Fruit fly (Drosophila melanogaster) whole organism, embryonic: ENCODE data around the gene CG6067.
A peak's percentile ranks its signal among the peaks of the same experiment; 100 is the strongest.

Source experiments
- CG11723 ChIP-seq: fragments of 200-800 bp; sonication (Bioruptor generic); optimal IDR thresholded peaks from 2 replicates; lab custom pipeline; 2017; ENCODE audit warnings: missing biosample characterization, mild to moderate bottlenecking, missing genetic modification characterization
- CG12071 ChIP-seq: fragments of 200-800 bp; sonication (Bioruptor generic); optimal IDR thresholded peaks from 3 replicates; lab custom pipeline; 2018; ENCODE audit warnings: missing biosample characterization, mild to moderate bottlenecking, missing genetic modification characterization
- CG13424 ChIP-seq: fragments of 200-800 bp; sonication (Bioruptor generic); optimal IDR thresholded peaks from 2 replicates; lab custom pipeline; 2019; ENCODE audit warnings: missing biosample characterization, mild to moderate bottlenecking, missing genetic modification characterization, moderate library complexity
- CG13624 ChIP-seq: fragments of 200-800 bp; sonication (Bioruptor generic); optimal IDR thresholded peaks from 2 replicates; lab custom pipeline; 2016; ENCODE audit warnings: missing biosample characterization, missing genetic modification characterization
- CG1602 ChIP-seq: fragments of 200-800 bp; sonication (Bioruptor generic); optimal IDR thresholded peaks from 3 replicates; lab custom pipeline; 2016; ENCODE audit warnings: missing biosample characterization, missing genetic modification characterization
- CG16815 ChIP-seq: fragments of 200-800 bp; sonication (Bioruptor generic); optimal IDR thresholded peaks from 3 replicates; lab custom pipeline; 2017; ENCODE audit warnings: missing biosample characterization, mild to moderate bottlenecking, missing genetic modification characterization
- CG30403 ChIP-seq: fragments of 200-800 bp; sonication (Bioruptor generic); optimal IDR thresholded peaks from 3 replicates; lab custom pipeline; 2016; ENCODE audit warnings: missing biosample characterization, missing genetic modification characterization
- CG33557 ChIP-seq: fragments of 200-800 bp; sonication (Bioruptor generic); optimal IDR thresholded peaks from 2 replicates; lab custom pipeline; 2019; ENCODE audit warnings: missing biosample characterization, mild to moderate bottlenecking, missing genetic modification characterization, moderate library complexity
- CG34422 ChIP-seq: fragments of 200-800 bp; sonication (Bioruptor generic); IDR thresholded peaks from 3 replicates; pipeline ENCODE4 v1.3.6; 2022; ENCODE audit warnings: missing biosample characterization, missing genetic modification characterization
- CG4617 ChIP-seq: fragments of 200-800 bp; sonication (Bioruptor generic); optimal IDR thresholded peaks from 3 replicates; lab custom pipeline; 2016; ENCODE audit warnings: missing biosample characterization, missing genetic modification characterization, borderline replicate concordance
- CG4730 ChIP-seq: fragments of 200-800 bp; sonication (Bioruptor generic); IDR thresholded peaks from 2 replicates; pipeline ENCODE4 v1.3.6; 2022; ENCODE audit warnings: missing biosample characterization, missing genetic modification characterization
- CG6791 ChIP-seq: fragments of 200-800 bp; sonication (Bioruptor generic); IDR thresholded peaks from 3 replicates; pipeline ENCODE4 v1.3.6; 2022; ENCODE audit warnings: missing biosample characterization, missing genetic modification characterization; ENCODE audit not compliant: partially characterized antibody
- CG7372 ChIP-seq: fragments of 200-800 bp; sonication (Bioruptor generic); IDR thresholded peaks from 2 replicates; pipeline ENCODE4 v1.3.6; 2022; ENCODE audit warnings: missing biosample characterization, missing genetic modification characterization
- CG8359 ChIP-seq: fragments of 200-800 bp; sonication (Bioruptor generic); optimal IDR thresholded peaks from 2 replicates; lab custom pipeline; 2017; ENCODE audit warnings: missing biosample characterization, mild to moderate bottlenecking, missing genetic modification characterization, borderline replicate concordance
- CG8388 ChIP-seq: fragments of 200-800 bp; sonication (Bioruptor generic); optimal IDR thresholded peaks from 2 replicates; lab custom pipeline; 2019; ENCODE audit warnings: missing biosample characterization, mild to moderate bottlenecking, missing genetic modification characterization, moderate library complexity
- CG8478 ChIP-seq: fragments of >200 bp; optimal IDR thresholded peaks from 2 replicates; lab custom pipeline; 2018
- Chrac-16 ChIP-seq: fragments of 200-800 bp; sonication (Bioruptor generic); optimal IDR thresholded peaks from 3 replicates; lab custom pipeline; 2016; ENCODE audit warnings: missing biosample characterization, missing genetic modification characterization
- D19B ChIP-seq: fragments of 200-800 bp; sonication (Bioruptor generic); optimal IDR thresholded peaks from 2 replicates; lab custom pipeline; 2017; ENCODE audit warnings: missing biosample characterization, mild to moderate bottlenecking, missing genetic modification characterization
- Dip3 ChIP-seq: fragments of 200-800 bp; sonication (Bioruptor generic); optimal IDR thresholded peaks from 3 replicates; lab custom pipeline; 2016; ENCODE audit warnings: missing biosample characterization, missing genetic modification characterization
- Ets65A ChIP-seq: fragments of 200-800 bp; sonication (Bioruptor generic); peaks from one replicate; lab custom pipeline; 2016; ENCODE audit warnings: missing biosample characterization, missing genetic modification characterization
- HHEX ChIP-seq: fragments of 200-800 bp; sonication (Bioruptor generic); optimal IDR thresholded peaks from 3 replicates; lab custom pipeline; 2017; ENCODE audit warnings: missing biosample characterization, mild to moderate bottlenecking, missing genetic modification characterization, missing genetic modification reagents
- HLH4C ChIP-seq: fragments of 200-800 bp; sonication (Bioruptor generic); IDR thresholded peaks from 3 replicates; pipeline ENCODE4 v1.3.6; 2022; ENCODE audit warnings: missing biosample characterization, missing genetic modification characterization; ENCODE audit not compliant: partially characterized antibody
- HLH54F ChIP-seq: fragments of 200-800 bp; sonication (Bioruptor generic); optimal IDR thresholded peaks from 3 replicates; lab custom pipeline; 2016; ENCODE audit warnings: missing biosample characterization, missing genetic modification characterization
- Hmr ChIP-seq: fragments of 200-800 bp; sonication (Bioruptor generic); optimal IDR thresholded peaks from 3 replicates; lab custom pipeline; 2017; ENCODE audit warnings: mild to moderate bottlenecking, missing biosample characterization, missing genetic modification reagents, missing genetic modification characterization
- MTF-1 ChIP-seq: fragments of 200-800 bp; sonication (Bioruptor generic); optimal IDR thresholded peaks from 2 replicates; lab custom pipeline; 2018; ENCODE audit warnings: missing biosample characterization, mild to moderate bottlenecking, missing genetic modification characterization, borderline replicate concordance
- NC2β ChIP-seq: fragments of 200-800 bp; sonication (Bioruptor generic); optimal IDR thresholded peaks from 2 replicates; lab custom pipeline; 2016; ENCODE audit warnings: missing biosample characterization, missing genetic modification characterization
- Nf-YA ChIP-seq: fragments of 200-800 bp; sonication (Bioruptor generic); IDR thresholded peaks from 2 replicates; pipeline ENCODE4 v1.3.6; 2022; ENCODE audit warnings: missing biosample characterization, missing genetic modification characterization
- Opbp ChIP-seq: fragments of 200-800 bp; sonication (Bioruptor generic); IDR thresholded peaks from 3 replicates; pipeline ENCODE4 v1.3.6; 2022; ENCODE audit warnings: missing biosample characterization, missing genetic modification characterization; ENCODE audit not compliant: partially characterized antibody
- Scr ChIP-seq: fragments of 200-800 bp; sonication (Bioruptor generic); IDR thresholded peaks from 2 replicates; pipeline ENCODE4 v1.3.6; 2022; ENCODE audit warnings: missing biosample characterization, missing genetic modification characterization; ENCODE audit not compliant: partially characterized antibody
- Tbp ChIP-seq: fragments of >200 bp; optimal IDR thresholded peaks from 2 replicates; lab custom pipeline; 2018; ENCODE audit warnings: missing biosample characterization, missing genetic modification characterization
- Xrp1 ChIP-seq: fragments of 200-800 bp; sonication (Bioruptor generic); IDR thresholded peaks from 2 replicates; pipeline ENCODE4 v1.3.6; 2022; ENCODE audit warnings: missing biosample characterization, missing genetic modification characterization
- abd-A ChIP-seq: fragments of 200-800 bp; sonication (Bioruptor generic); optimal IDR thresholded peaks from 3 replicates; lab custom pipeline; 2019; ENCODE audit warnings: missing biosample characterization, mild to moderate bottlenecking, missing genetic modification characterization, moderate library complexity
- bowl ChIP-seq: fragments of 200-800 bp; sonication (Bioruptor generic); IDR thresholded peaks from 2 replicates; pipeline ENCODE4 v1.3.6; 2022; ENCODE audit warnings: missing biosample characterization, missing genetic modification characterization
- bsh ChIP-seq, 2 experiments: fragments of 200-800 bp; sonication (Bioruptor generic); optimal IDR thresholded peaks; 2 replicates each; lab custom pipeline; 2017 to 2018; ENCODE audit warnings: mild to moderate bottlenecking in 2 of 2, missing biosample characterization in 2 of 2, missing genetic modification characterization in 2 of 2, moderate library complexity in 1 of 2
- caup ChIP-seq: fragments of 200-800 bp; sonication (Bioruptor generic); optimal IDR thresholded peaks from 3 replicates; lab custom pipeline; 2017; ENCODE audit warnings: missing biosample characterization, mild to moderate bottlenecking, missing genetic modification characterization, moderate library complexity; ENCODE audit not compliant: severe bottlenecking
- disco-r ChIP-seq: fragments of 200-800 bp; sonication (Bioruptor generic); optimal IDR thresholded peaks from 2 replicates; lab custom pipeline; 2016; ENCODE audit warnings: missing biosample characterization, missing genetic modification characterization
- ewg ChIP-seq: fragments of 200-800 bp; sonication (Bioruptor generic); optimal IDR thresholded peaks from 3 replicates; lab custom pipeline; 2017; ENCODE audit warnings: mild to moderate bottlenecking, missing biosample characterization, missing genetic modification reagents, missing genetic modification characterization
- gce ChIP-seq: fragments of 200-800 bp; sonication (Bioruptor generic); IDR thresholded peaks from 3 replicates; pipeline ENCODE4 v1.3.6; 2022; ENCODE audit warnings: missing biosample characterization, missing genetic modification characterization
- grau ChIP-seq: fragments of 200-800 bp; optimal IDR thresholded peaks from 3 replicates; lab custom pipeline; 2019; ENCODE audit warnings: missing biosample characterization, mild to moderate bottlenecking, missing genetic modification characterization, moderate library complexity
- hbn ChIP-seq: fragments of 200-800 bp; sonication (Bioruptor generic); IDR thresholded peaks from 2 replicates; pipeline ENCODE4 v1.3.6; 2022; ENCODE audit warnings: missing biosample characterization, missing genetic modification characterization; ENCODE audit not compliant: partially characterized antibody
- kah ChIP-seq: fragments of 200-800 bp; sonication (Bioruptor generic); optimal IDR thresholded peaks from 2 replicates; lab custom pipeline; 2018; ENCODE audit warnings: missing biosample characterization, mild to moderate bottlenecking, missing genetic modification characterization
- ken ChIP-seq: fragments of 200-800 bp; sonication (Bioruptor generic); IDR thresholded peaks from 3 replicates; pipeline ENCODE4 v1.3.6; 2022; ENCODE audit warnings: missing biosample characterization, missing genetic modification characterization
- nmo ChIP-seq: fragments of 200-800 bp; sonication (Bioruptor generic); optimal IDR thresholded peaks from 2 replicates; lab custom pipeline; 2018; ENCODE audit warnings: missing biosample characterization, mild to moderate bottlenecking, missing genetic modification characterization, moderate library complexity
- nom ChIP-seq: fragments of 200-800 bp; sonication (Bioruptor generic); optimal IDR thresholded peaks from 2 replicates; lab custom pipeline; 2017; ENCODE audit warnings: missing biosample characterization, missing genetic modification characterization, mild to moderate bottlenecking, moderate library complexity, missing genetic modification reagents
- otp ChIP-seq: fragments of 200-800 bp; sonication (Bioruptor generic); IDR thresholded peaks from 3 replicates; pipeline ENCODE4, ENCODE4 v1.3.6; 2022; ENCODE audit warnings: missing biosample characterization, missing genetic modification characterization
- peb ChIP-seq: fragments of 200-800 bp; sonication (Bioruptor generic); IDR thresholded peaks from 2 replicates; pipeline ENCODE4 v1.3.6; 2022; ENCODE audit warnings: missing biosample characterization, missing genetic modification characterization
- row ChIP-seq: fragments of 200-800 bp; sonication (Bioruptor generic); IDR thresholded peaks from 3 replicates; pipeline ENCODE4 v1.3.6; 2022; ENCODE audit warnings: missing biosample characterization, missing genetic modification characterization
- sens ChIP-seq: fragments of 200-800 bp; sonication (Bioruptor generic); peaks from one replicate; lab custom pipeline; 2016; ENCODE audit warnings: missing biosample characterization, missing genetic modification characterization
- seq ChIP-seq: fragments of 200-800 bp; sonication (Bioruptor generic); IDR thresholded peaks from 2 replicates; pipeline ENCODE4 v1.3.6; 2022; ENCODE audit warnings: missing biosample characterization, missing genetic modification characterization
- wdn ChIP-seq: fragments of 200-800 bp; sonication (Bioruptor generic); IDR thresholded peaks from 2 replicates; pipeline ENCODE4 v1.3.6; 2022; ENCODE audit warnings: missing biosample characterization, missing genetic modification characterization
- yki ChIP-seq: fragments of >200 bp; optimal IDR thresholded peaks from 3 replicates; lab custom pipeline; 2018

The CG6067 gene

DNA sequence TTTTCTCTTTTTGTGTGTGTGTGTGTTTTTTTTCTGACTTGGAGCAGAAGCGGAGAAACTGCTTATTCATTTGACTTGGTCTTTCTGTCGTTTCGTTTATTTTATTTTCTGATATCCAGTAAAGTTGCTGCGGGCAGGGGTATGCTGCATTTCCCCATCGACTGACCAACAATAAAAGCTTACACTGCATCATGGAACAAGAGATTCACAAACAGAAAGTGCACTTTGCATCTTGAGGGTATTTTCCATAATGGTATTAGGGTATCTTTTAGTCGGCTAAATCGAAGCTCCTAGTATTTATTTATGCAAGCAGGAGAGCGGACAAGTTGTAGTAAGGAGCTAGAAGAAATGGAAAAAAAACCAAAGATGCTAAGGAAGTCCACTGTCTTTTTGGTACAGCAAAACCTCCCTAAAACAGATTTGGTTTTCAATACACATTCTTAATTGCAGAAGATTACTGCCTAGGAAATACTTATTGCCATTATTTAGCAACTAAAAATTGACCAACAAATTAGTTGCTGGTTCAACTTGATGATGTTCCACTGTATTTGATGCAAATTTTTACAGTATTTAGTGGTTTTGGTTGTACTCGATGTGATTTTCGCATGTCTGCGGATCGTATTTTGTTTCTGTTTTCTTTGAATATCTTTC lies 23.0 kb upstream of the CG6067 start:
- no peak; the same call in 1 of the 2 replicates for TF ChIP-seq Xrp1 (GFP tag; lab: Robert Waterston, UW)
- no peak for TF ChIP-seq otp (GFP tag; lab: Robert Waterston, UW)
- no peak for TF ChIP-seq CG34422 (GFP tag; lab: Robert Waterston, UW)
- TF ChIP-seq CG11723: no peak
- TF ChIP-seq CG7372 (GFP tag; lab: Robert Waterston, UW): no peak
- TF ChIP-seq Scr: no peak
- TF ChIP-seq Chrac-16: no peak
- no peak for TF ChIP-seq nom
- TF ChIP-seq CG6791 (GFP tag; lab: Robert Waterston, UW): no peak
- peak; percentile 37 for TF ChIP-seq CG30403
- no peak for TF ChIP-seq HLH54F (GFP tag; lab: Kevin White, UChicago)
- TF ChIP-seq CG33557 (GFP tag; lab: Kevin White, UChicago): no peak
- no peak for TF ChIP-seq NC2β (GFP tag; lab: Kevin White, UChicago)
- no peak for TF ChIP-seq seq
- TF ChIP-seq nmo (GFP tag; lab: Kevin White, UChicago): peak; percentile 1
- no peak for TF ChIP-seq bowl
- TF ChIP-seq Ets65A: peak; percentile 55
- no peak for TF ChIP-seq MTF-1 (GFP tag; lab: Kevin White, UChicago)
- TF ChIP-seq peb: no peak
- no peak for TF ChIP-seq wdn (GFP tag; lab: Robert Waterston, UW)
- no peak for TF ChIP-seq Opbp (GFP tag; lab: Robert Waterston, UW)
- TF ChIP-seq kah (GFP tag; lab: Kevin White, UChicago): no peak
- no peak for TF ChIP-seq hbn (GFP tag; lab: Robert Waterston, UW)
- no peak for TF ChIP-seq CG8478 (lab: Kevin White, UChicago)
- TF ChIP-seq ewg (GFP tag; lab: Kevin White, UChicago): peak; percentile 2
- no peak for TF ChIP-seq CG8388 (GFP tag; lab: Kevin White, UChicago)
- TF ChIP-seq CG8359: no peak
- no peak for TF ChIP-seq Nf-YA (GFP tag; lab: Robert Waterston, UW)
- no peak for TF ChIP-seq Tbp (GFP tag; lab: Kevin White, UChicago)
- no peak for TF ChIP-seq CG1602 (GFP tag; lab: Kevin White, UChicago)
- no peak for TF ChIP-seq gce (GFP tag; lab: Robert Waterston, UW)
- TF ChIP-seq row (GFP tag; lab: Robert Waterston, UW): peak; percentile 45; the same call in 2 of the 3 replicates
- no peak for TF ChIP-seq yki
- no peak for TF ChIP-seq CG13624 (GFP tag; lab: Kevin White, UChicago)
- no peak for TF ChIP-seq CG13424 (tag; lab: Kevin White, UChicago)
- TF ChIP-seq CG12071: no peak
- TF ChIP-seq HHEX: no peak
- no peak for TF ChIP-seq Hmr (GFP tag; lab: Kevin White, UChicago)
- TF ChIP-seq caup: no peak
- TF ChIP-seq Dip3 (GFP tag; lab: Kevin White, UChicago): no peak
- no peak for TF ChIP-seq HLH4C (GFP tag; lab: Robert Waterston, UW)
- TF ChIP-seq sens: peak; percentile 80
- no peak for TF ChIP-seq D19B (GFP tag; lab: Kevin White, UChicago)
- peak; percentile 12 for TF ChIP-seq CG16815 (GFP tag; lab: Kevin White, UChicago)
- TF ChIP-seq CG4617: no peak
- TF ChIP-seq grau (tag; lab: Kevin White, UChicago): peak; percentile 47
- TF ChIP-seq ken (GFP tag; lab: Robert Waterston, UW): no peak
- TF ChIP-seq disco-r (GFP tag; lab: Kevin White, UChicago): no peak
- TF ChIP-seq CG4730 (GFP tag; lab: Robert Waterston, UW): no peak
- no peak for TF ChIP-seq abd-A (tag; lab: Kevin White, UChicago)
- TF ChIP-seq bsh (GFP tag; optimal IDR thresholded peaks at IDR 0.05; lab: Kevin White, UChicago): peak; percentile 6 to 23
